Worm (Caenorhabditis elegans): ENCODE data around the gene rrf-3.

DNA sequence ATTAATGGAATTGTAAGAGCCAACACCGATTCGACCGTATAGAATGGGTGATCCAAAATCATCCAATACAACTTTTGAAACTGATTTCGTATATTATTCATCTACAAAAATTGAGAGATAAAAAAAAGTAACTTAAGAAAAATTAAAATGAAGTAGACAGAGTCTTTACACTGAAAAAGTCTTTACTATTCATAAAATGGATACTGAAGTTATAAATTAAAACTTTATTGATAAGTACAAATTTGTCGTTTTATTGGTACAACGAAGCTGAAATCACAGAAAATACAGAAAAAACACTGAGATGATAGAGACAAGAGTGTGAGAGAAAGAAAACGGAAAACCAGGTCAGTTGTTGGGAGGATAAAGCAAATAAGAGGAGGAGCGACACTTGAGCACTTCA, 52.1 kb downstream of the rrf-3 start, which contains the start of gene M110.10:
- TF ChIP-seq nhr-76 (tag; optimal IDR thresholded peaks at IDR 0.05) (no peak), hlh-1 (tag; optimal IDR thresholded peaks at IDR 0.05) (no peak), lin-13 (tag; optimal IDR thresholded peaks at IDR 0.05) (no peak), nhr-237 (tag; optimal IDR thresholded peaks at IDR 0.05) (no peak), snpc-4 (tag; optimal IDR thresholded peaks at IDR 0.05) (no peak), pha-4 (tag; optimal IDR thresholded peaks at IDR 0.05) (no peak), nhr-12 (tag; optimal IDR thresholded peaks at IDR 0.05) (no peak), cnd-1 (tag; optimal IDR thresholded peaks at IDR 0.05) (no peak), unc-39 (tag; optimal IDR thresholded peaks at IDR 0.05) (no peak), unc-62 (GFP tag; optimal IDR thresholded peaks at IDR 0.05) (no peak)
